Worm (Caenorhabditis elegans) whole organism, L2 larva: ENCODE results near the gene F39G3.5.

Experiments
- C34F6.9 ChIP-seq: fragments of 150-350 bp; optimal IDR thresholded peaks from 2 replicates; lab custom pipeline; 2014; ENCODE audit warnings: missing biosample characterization, missing genetic modification characterization
- R02D3.7 ChIP-seq: fragments of 150-350 bp; optimal IDR thresholded peaks from 2 replicates; lab custom pipeline; 2014; ENCODE audit warnings: missing biosample characterization, missing genetic modification characterization
- ZK546.5 ChIP-seq: sonication (generic microtip); optimal IDR thresholded peaks from 2 replicates; lab custom pipeline; 2017; ENCODE audit warnings: missing biosample characterization, missing genetic modification characterization
- alr-1 ChIP-seq: fragments of 150-350 bp; optimal IDR thresholded peaks from 2 replicates; lab custom pipeline; 2014; ENCODE audit warnings: missing biosample characterization, missing genetic modification characterization
- ceh-82 ChIP-seq: fragments of 150-350 bp; optimal IDR thresholded peaks from 2 replicates; lab custom pipeline; 2014; ENCODE audit warnings: missing biosample characterization, missing genetic modification characterization
- crh-2 ChIP-seq: sonication (generic microtip); optimal IDR thresholded peaks from 2 replicates; lab custom pipeline; 2017; ENCODE audit warnings: missing biosample characterization, missing genetic modification characterization
- egl-27 ChIP-seq: sonication (generic microtip); optimal IDR thresholded peaks from 3 replicates; lab custom pipeline; 2017; ENCODE audit warnings: missing biosample characterization, missing genetic modification reagents, missing genetic modification characterization
- elt-1 ChIP-seq: fragments of 150-350 bp; optimal IDR thresholded peaks from 2 replicates; lab custom pipeline; 2014; ENCODE audit warnings: missing biosample characterization, missing genetic modification characterization
- elt-3 ChIP-seq: sonication (generic microtip); optimal IDR thresholded peaks from 2 replicates; lab custom pipeline; 2017; ENCODE audit warnings: missing biosample characterization, missing genetic modification characterization
- fos-1 ChIP-seq: fragments of 150-350 bp; optimal IDR thresholded peaks from 2 replicates; lab custom pipeline; 2014; ENCODE audit warnings: missing biosample characterization, missing genetic modification characterization
- lin-11 ChIP-seq: fragments of 150-350 bp; sonication (generic microtip); optimal IDR thresholded peaks from 2 replicates; lab custom pipeline; 2014; ENCODE audit warnings: missing biosample characterization, missing genetic modification characterization, inconsistent platforms, mixed read lengths
- lin-13 ChIP-seq: fragments of 150-350 bp; optimal IDR thresholded peaks from 2 replicates; lab custom pipeline; 2014; ENCODE audit warnings: missing biosample characterization, missing genetic modification reagents, missing genetic modification characterization
- lin-39 ChIP-seq: fragments of 150-350 bp; optimal IDR thresholded peaks from 2 replicates; lab custom pipeline; 2014; ENCODE audit warnings: missing biosample characterization, missing genetic modification reagents, missing genetic modification characterization
- mab-5 ChIP-seq: fragments of 150-350 bp; optimal IDR thresholded peaks from 2 replicates; lab custom pipeline; 2014; ENCODE audit warnings: missing biosample characterization, missing genetic modification characterization
- nhr-10 ChIP-seq: sonication (generic microtip); optimal IDR thresholded peaks from 2 replicates; lab custom pipeline; 2017; ENCODE audit warnings: missing biosample characterization, missing genetic modification characterization
- nhr-11 ChIP-seq: fragments of 150-350 bp; optimal IDR thresholded peaks from 2 replicates; lab custom pipeline; 2014; ENCODE audit warnings: missing biosample characterization, missing genetic modification characterization
- nhr-12 ChIP-seq: fragments of 150-350 bp; optimal IDR thresholded peaks from 2 replicates; lab custom pipeline; 2014; ENCODE audit warnings: missing biosample characterization, missing genetic modification characterization
- nhr-129 ChIP-seq: fragments of 150-350 bp; optimal IDR thresholded peaks from 2 replicates; lab custom pipeline; 2014; ENCODE audit warnings: missing biosample characterization, missing genetic modification characterization
- nhr-21 ChIP-seq: fragments of 150-350 bp; optimal IDR thresholded peaks from 2 replicates; lab custom pipeline; 2014; ENCODE audit warnings: missing biosample characterization, missing genetic modification characterization
- nhr-23 ChIP-seq: fragments of 150-350 bp; optimal IDR thresholded peaks from 2 replicates; lab custom pipeline; 2014; ENCODE audit warnings: missing biosample characterization, missing genetic modification reagents, missing genetic modification characterization
- nhr-237 ChIP-seq: fragments of 150-350 bp; optimal IDR thresholded peaks from 2 replicates; lab custom pipeline; 2014; ENCODE audit warnings: missing biosample characterization, missing genetic modification characterization
- nhr-25 ChIP-seq: fragments of 150-350 bp; sonication (generic microtip); optimal IDR thresholded peaks from 3 replicates; lab custom pipeline; 2014; ENCODE audit warnings: missing biosample characterization, missing genetic modification characterization
- peb-1 ChIP-seq: fragments of 150-350 bp; optimal IDR thresholded peaks from 2 replicates; lab custom pipeline; 2014; ENCODE audit warnings: missing biosample characterization, missing genetic modification characterization
- skn-1 ChIP-seq: sonication (generic microtip); optimal IDR thresholded peaks from 2 replicates; lab custom pipeline; 2017; ENCODE audit warnings: missing biosample characterization, missing genetic modification characterization
- sma-3 ChIP-seq: sonication (generic microtip); optimal IDR thresholded peaks from 2 replicates; lab custom pipeline; 2016; ENCODE audit warnings: missing genetic modification reagents, missing genetic modification characterization, missing compliant biosample characterization
- sma-9 ChIP-seq, 2 experiments: fragments of 150-350 bp in 1 of 2; sonication (generic microtip) in 1 of 2; optimal IDR thresholded peaks; 2 replicates each; lab custom pipeline; 2014 to 2016; ENCODE audit warnings: missing genetic modification characterization in 2 of 2, mild to moderate bottlenecking in 1 of 2, missing biosample characterization in 1 of 2, missing compliant biosample characterization in 1 of 2, missing genetic modification reagents in 1 of 2, moderate library complexity in 1 of 2
- snpc-4 ChIP-seq: fragments of 150-350 bp; optimal IDR thresholded peaks from 2 replicates; lab custom pipeline; 2014; ENCODE audit warnings: missing biosample characterization, missing genetic modification characterization
- zag-1 ChIP-seq: fragments of 150-350 bp; optimal IDR thresholded peaks from 2 replicates; lab custom pipeline; 2014; ENCODE audit warnings: missing biosample characterization, missing genetic modification characterization
- ztf-11 ChIP-seq: sonication (generic microtip); optimal IDR thresholded peaks from 2 replicates; lab custom pipeline; 2017; ENCODE audit warnings: missing biosample characterization, missing genetic modification characterization

The F39G3.5 gene

DNA sequence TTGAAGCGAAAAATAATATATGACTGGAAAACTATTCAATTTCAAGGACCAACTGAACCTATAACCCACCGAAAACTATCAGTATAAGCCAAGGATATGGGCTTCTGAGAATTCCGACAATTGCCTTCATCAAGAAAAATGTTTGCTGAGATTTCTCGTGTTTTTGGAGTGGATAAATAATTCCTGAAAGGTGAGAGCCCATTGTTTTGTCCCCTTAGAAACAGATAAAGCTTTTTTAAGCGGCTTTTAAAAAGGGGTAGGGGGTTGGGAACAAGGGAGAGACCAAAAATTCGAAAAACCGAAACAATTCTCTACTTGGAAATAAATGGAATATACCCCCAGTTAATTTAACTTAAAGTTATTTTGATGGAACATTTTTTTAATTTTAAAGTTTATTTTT is 44.1 kb downstream of the F39G3.5 start, which contains the start of gene C18G1.8:
Gene C18G1.8, minus strand, starts transcription at position 101 of the 400 bp plus-strand sequence.
- no peak for TF ChIP-seq nhr-10 (tag; lab: Kevin White, UChicago)
- TF ChIP-seq fos-1 (tag; lab: Kevin White, UChicago), result no peak
- TF ChIP-seq peb-1, result no peak
- TF ChIP-seq ceh-82 (tag; lab: Kevin White, UChicago), result no peak
- no peak for TF ChIP-seq nhr-23 (tag; lab: Kevin White, UChicago)
- TF ChIP-seq ZK546.5 (tag; lab: Kevin White, UChicago), result no peak
- TF ChIP-seq crh-2 (tag; lab: Kevin White, UChicago), result no peak
- no peak for TF ChIP-seq alr-1 (tag; lab: Kevin White, UChicago)
- no peak for TF ChIP-seq C34F6.9 (tag; lab: Kevin White, UChicago)
- no peak for TF ChIP-seq zag-1 (tag; lab: Kevin White, UChicago)
- TF ChIP-seq nhr-21, result no peak
- no peak for TF ChIP-seq skn-1 (tag; lab: Kevin White, UChicago)
- no peak for TF ChIP-seq snpc-4
- no peak for TF ChIP-seq lin-11 (tag; lab: Kevin White, UChicago)
- no peak for TF ChIP-seq lin-39
- no peak for TF ChIP-seq lin-13 (GFP tag; lab: Kevin White, UChicago)
- TF ChIP-seq nhr-12 (tag; lab: Kevin White, UChicago), result no peak
- no peak for TF ChIP-seq mab-5 (tag; lab: Kevin White, UChicago)
- TF ChIP-seq nhr-11 (tag; lab: Kevin White, UChicago), result no peak
- TF ChIP-seq, all 48 proteins: peak for 0

- TF ChIP-seq ZK546.5 (tag; lab: Kevin White, UChicago) (no peak), nhr-23 (tag; lab: Kevin White, UChicago) (no peak), sma-3 (GFP tag; lab: Kevin White, UChicago) (no peak), ztf-11 (tag; lab: Kevin White, UChicago) (no peak), elt-1 (no peak), lin-13 (GFP tag; lab: Kevin White, UChicago) (no peak), mab-5 (tag; lab: Kevin White, UChicago) (no peak), peb-1 (no peak), nhr-237 (tag; lab: Kevin White, UChicago) (no peak), zag-1 (tag; lab: Kevin White, UChicago) (no peak), C34F6.9 (tag; lab: Kevin White, UChicago) (no peak), snpc-4 (no peak), elt-3 (tag; lab: Kevin White, UChicago) (no peak), crh-2 (tag; lab: Kevin White, UChicago) (no peak), nhr-129 (tag; lab: Kevin White, UChicago) (no peak), lin-39 (no peak), nhr-12 (tag; lab: Kevin White, UChicago) (no peak)
These were observed 47.2 kb downstream of the F39G3.5 start, which contains the start of gene C18G1.9 for ce11 chrV:4769633-4770032. Gene C18G1.9 (minus strand): TSS chrV:4769733.

DNA sequence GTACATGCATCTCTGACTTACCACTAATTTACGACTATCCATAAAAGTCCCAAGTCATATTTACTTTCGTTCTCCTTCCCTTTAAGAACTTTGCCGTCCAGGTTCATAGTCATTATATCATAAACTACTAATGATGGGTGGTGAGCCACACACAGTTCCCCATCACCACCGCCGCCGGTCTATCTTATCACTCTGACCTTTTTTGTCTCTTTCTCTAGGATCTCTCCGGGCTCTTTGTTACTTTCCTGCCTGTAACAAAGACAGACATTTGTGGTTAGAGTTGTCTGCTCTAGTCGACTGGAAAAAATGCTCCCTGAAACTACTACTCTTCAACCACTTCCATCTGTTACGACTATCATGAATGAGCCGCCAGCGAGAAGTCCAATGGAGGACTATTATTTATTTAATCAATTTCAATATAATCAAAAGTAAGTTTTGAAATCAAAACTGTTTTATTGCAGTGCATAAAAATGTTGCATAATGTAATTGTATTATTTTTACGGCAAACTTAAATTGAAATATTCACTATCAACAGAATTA is 48.1 kb downstream of the F39G3.5 start, which contains the start of gene elt-7:
Gene elt-7, plus strand, starts transcription at position 263 of the 540 bp plus-strand sequence.
- TF ChIP-seq egl-27 (tag; lab: Kevin White, UChicago), result no peak
- no peak for TF ChIP-seq nhr-25 (tag; lab: Kevin White, UChicago)
- TF ChIP-seq sma-9 (GFP tag; optimal IDR thresholded peaks at IDR 0.05; lab: Kevin White, UChicago), result no peak
- no peak for TF ChIP-seq sma-9 (tag; optimal IDR thresholded peaks at IDR 0.05; lab: Kevin White, UChicago)
- TF ChIP-seq R02D3.7, result no peak
- TF ChIP-seq fos-1 (tag; lab: Kevin White, UChicago), result peak; percentile 50
